Fruit fly (Drosophila melanogaster): ENCODE results near the gene CG43740.

The CG43740 gene

DNA sequence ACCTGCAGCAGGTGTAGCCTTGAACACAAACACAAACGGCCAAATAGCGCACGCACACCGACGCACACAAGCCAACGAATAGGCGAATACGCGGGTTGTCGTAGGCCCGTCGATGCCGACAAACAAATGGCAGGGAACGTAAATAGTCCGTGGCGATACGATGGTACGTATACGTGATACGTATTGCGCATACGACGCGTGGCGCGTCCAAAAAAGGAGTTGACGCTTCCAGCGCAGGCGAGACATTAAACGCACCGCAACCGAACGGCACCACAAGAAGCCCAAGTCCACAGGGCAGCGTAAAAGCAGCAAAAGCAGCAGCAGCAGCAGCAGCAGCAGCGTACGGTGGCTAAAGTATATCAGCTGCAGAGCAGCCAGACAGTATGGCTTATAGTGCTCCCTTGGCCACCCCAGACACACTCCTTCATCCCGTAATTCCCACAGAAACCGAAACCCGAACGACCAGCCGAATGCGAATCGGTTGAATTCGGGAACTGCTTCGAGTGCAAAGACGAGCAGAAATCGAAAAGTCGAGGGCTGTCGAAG is 15.0 kb upstream of the CG43740 start (continued):
- TF ChIP-seq CG7786 (GFP tag; optimal IDR thresholded peaks at IDR 0.05) (no peak), CG12769 (tag; optimal IDR thresholded peaks at IDR 0.05) (peak; percentile 70), ara (GFP tag; IDR thresholded peaks at IDR 0.05) (0 out of 2 replicates have a peak, but pooled peaks have one; percentile 15), Dp (GFP tag; optimal IDR thresholded peaks at IDR 0.05) (no peak), Abd-B (GFP tag; optimal IDR thresholded peaks at IDR 0.05) (no peak)

DNA sequence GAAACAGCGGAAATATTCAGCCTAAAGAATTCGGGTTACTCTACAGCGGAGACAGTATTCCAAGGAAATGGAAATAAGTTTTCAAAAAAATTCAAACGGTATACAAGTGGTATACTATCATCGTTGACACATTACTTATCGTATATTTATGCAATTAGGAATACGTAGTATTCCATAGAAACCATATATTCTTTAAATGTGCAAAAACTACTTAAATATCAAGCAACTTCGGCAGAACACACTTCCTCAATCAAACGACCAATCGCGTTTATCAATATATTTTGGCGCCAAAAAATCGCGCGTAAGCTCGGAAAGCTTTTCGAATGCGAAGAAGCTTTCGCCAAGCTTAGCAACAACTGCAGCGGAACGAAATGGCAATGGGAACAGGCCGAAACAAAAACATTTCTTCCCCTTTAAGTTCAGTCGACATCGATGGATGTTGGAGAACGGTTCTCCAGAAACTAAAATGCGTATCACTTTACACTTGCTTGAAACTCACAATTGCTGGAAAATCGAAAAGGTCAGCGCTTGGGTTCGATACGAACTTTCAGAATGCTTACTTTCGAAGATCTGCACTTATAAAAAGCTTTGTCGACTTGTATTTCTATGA is 14.4 kb upstream of the CG43740 start:
- TF ChIP-seq maf-S (GFP tag; optimal IDR thresholded peaks at IDR 0.05) = no peak
- TF ChIP-seq CG9797 (GFP tag; optimal IDR thresholded peaks at IDR 0.05) = no peak
- TF ChIP-seq her (GFP tag; optimal IDR thresholded peaks at IDR 0.05) = no peak
- TF ChIP-seq CG2889 (GFP tag; IDR thresholded peaks at IDR 0.05) = no peak
- no peak for TF ChIP-seq Doc3 (GFP tag; IDR thresholded peaks at IDR 0.05; ENCODE audit: partially characterized antibody)
- no peak for TF ChIP-seq gcm (GFP tag; optimal IDR thresholded peaks at IDR 0.05)
- no peak for TF ChIP-seq CG4730 (GFP tag; IDR thresholded peaks at IDR 0.05)
- TF ChIP-seq repo (GFP tag; optimal IDR thresholded peaks at IDR 0.05) = no peak
- no peak for TF ChIP-seq ato (GFP tag; IDR thresholded peaks at IDR 0.05; ENCODE audit: partially characterized antibody)
- TF ChIP-seq CG2875 (GFP tag; optimal IDR thresholded peaks at IDR 0.05) = no peak
- TF ChIP-seq slbo (GFP tag; IDR thresholded peaks at IDR 0.05) = peak; percentile 38; the same call in 1 of the 2 replicates
- no peak for TF ChIP-seq CG3281 (GFP tag; optimal IDR thresholded peaks at IDR 0.05)
- TF ChIP-seq CG4854 (GFP tag; optimal IDR thresholded peaks at IDR 0.05) = no peak
- TF ChIP-seq CG12219 (GFP tag; optimal IDR thresholded peaks at IDR 0.05) = no peak
- no peak for TF ChIP-seq tgo (GFP tag; IDR thresholded peaks at IDR 0.05)
- TF ChIP-seq Jarid2 (GFP tag; optimal IDR thresholded peaks at IDR 0.05) = peak; percentile 86
- TF ChIP-seq pfk (GFP tag; optimal IDR thresholded peaks at IDR 0.05) = peak; percentile 97
- TF ChIP-seq D19A (tag; optimal IDR thresholded peaks at IDR 0.05) = peak; percentile 68
- no peak for TF ChIP-seq inv (GFP tag; IDR thresholded peaks at IDR 0.05; ENCODE audit: partially characterized antibody)
- TF ChIP-seq ro (GFP tag; IDR thresholded peaks at IDR 0.05) = no peak
- TF ChIP-seq Nf-YC (tag; optimal IDR thresholded peaks at IDR 0.05) = peak; percentile 93
- no peak for TF ChIP-seq HLHmδ (GFP tag; optimal IDR thresholded peaks at IDR 0.05)
- TF ChIP-seq dan (GFP tag; IDR thresholded peaks at IDR 0.05) = no peak
- TF ChIP-seq sens (GFP tag) = peak; percentile 71
- TF ChIP-seq CG15269 (tag; optimal IDR thresholded peaks at IDR 0.05) = no peak
- no peak for TF ChIP-seq kah (GFP tag; optimal IDR thresholded peaks at IDR 0.05)
- TF ChIP-seq ftz-f1 (GFP tag; optimal IDR thresholded peaks at IDR 0.05) = no peak
- TF ChIP-seq CG10959 (GFP tag; IDR thresholded peaks at IDR 0.05) = no peak
- no peak for TF ChIP-seq CG3163 (GFP tag; optimal IDR thresholded peaks at IDR 0.05)
- peak; percentile 34 for TF ChIP-seq CG13894 (tag; optimal IDR thresholded peaks at IDR 0.05)
- no peak for TF ChIP-seq Blimp-1 (GFP tag; optimal IDR thresholded peaks at IDR 0.05)
- TF ChIP-seq CG4820 (GFP tag; optimal IDR thresholded peaks at IDR 0.05) = no peak
- no peak for TF ChIP-seq CG10543 (GFP tag; optimal IDR thresholded peaks at IDR 0.05)
- TF ChIP-seq luna (GFP tag; optimal IDR thresholded peaks at IDR 0.05) = no peak
- no peak for TF ChIP-seq CG8944 (GFP tag; optimal IDR thresholded peaks at IDR 0.05)
- no peak for TF ChIP-seq CG6854 (GFP tag; optimal IDR thresholded peaks at IDR 0.05)
- TF ChIP-seq gro (GFP tag; optimal IDR thresholded peaks at IDR 0.05) = no peak
- TF ChIP-seq dysf (GFP tag; IDR thresholded peaks at IDR 0.05) = peak; percentile 43; the same call in 1 of the 3 replicates
- TF ChIP-seq Nf-YB (GFP tag; optimal IDR thresholded peaks at IDR 0.05) = peak; percentile 86
- no peak for TF ChIP-seq CG6765 (GFP tag; optimal IDR thresholded peaks at IDR 0.05)
- TF ChIP-seq CG8290 (GFP tag; optimal IDR thresholded peaks at IDR 0.05) = no peak
- peak in 1 of 2 experiments; percentile 42 for TF ChIP-seq CG8290 (tag; optimal IDR thresholded peaks at IDR 0.05)
- peak; percentile 33; the same call in 1 of the 3 replicates for TF ChIP-seq ci (GFP tag; IDR thresholded peaks at IDR 0.05)
- no peak for TF ChIP-seq Kr (GFP tag; optimal IDR thresholded peaks at IDR 0.05)

Measured in whole organism, embryonic.